Fruit fly (Drosophila melanogaster): ENCODE results near the gene ppk13.

- TF ChIP-seq EcR (GFP tag; optimal IDR thresholded peaks at IDR 0.05) (no peak), rn (GFP tag; IDR thresholded peaks at IDR 0.05) (no peak), CG4496 (GFP tag; IDR thresholded peaks at IDR 0.05) (peak; percentile 49; the same call in 1 of the 3 replicates), CG12605 (GFP tag; IDR thresholded peaks at IDR 0.05) (no peak), fd96Ca (GFP tag; IDR thresholded peaks at IDR 0.05) (no peak), gl (tag; optimal IDR thresholded peaks at IDR 0.05) (no peak)
Observed at dm6 chr2L:21104326-21104725, 15.8 kb upstream of the ppk13 start, which contains the start of the genes CG46307 and Nhe2.

All from whole organism, pupa.